Worm (Caenorhabditis elegans) whole organism, L1 larva: ENCODE measurements around the gene Y67D8C.2.

ENCODE experiments used
- C04F5.9 ChIP-seq: sonication (generic microtip); optimal IDR thresholded peaks from 2 replicates; lab custom pipeline; 2016; ENCODE audit warnings: missing genetic modification characterization, missing compliant biosample characterization
- C16A3.4 ChIP-seq: fragments of 150-350 bp; optimal IDR thresholded peaks from 2 replicates; lab custom pipeline; 2014; ENCODE audit warnings: missing biosample characterization, missing genetic modification characterization
- aha-1 ChIP-seq: fragments of 150-350 bp; optimal IDR thresholded peaks from 2 replicates; lab custom pipeline; 2014; ENCODE audit warnings: missing biosample characterization, missing genetic modification characterization
- aly-2 ChIP-seq: fragments of 150-350 bp; optimal IDR thresholded peaks from 2 replicates; lab custom pipeline; 2014; ENCODE audit warnings: missing biosample characterization, missing genetic modification characterization
- ama-1 ChIP-seq: fragments of 150-350 bp; optimal IDR thresholded peaks from 2 replicates; lab custom pipeline; 2014
- ceh-82 ChIP-seq, 3 experiments: fragments of 150-350 bp in 1 of 3; sonication (generic microtip) in 2 of 3; optimal IDR thresholded peaks; 2 replicates each; lab custom pipeline; 2014 to 2017; ENCODE audit warnings: missing biosample characterization in 3 of 3, missing genetic modification characterization in 3 of 3
- ceh-88 ChIP-seq: fragments of 200-800 bp; sonication (Bioruptor generic); IDR thresholded peaks from 2 replicates; pipeline ENCODE4 v1.3.6; 2022; ENCODE audit warnings: missing genetic modification characterization, missing compliant biosample characterization
- ces-1 ChIP-seq: fragments of 150-350 bp; optimal IDR thresholded peaks from 2 replicates; lab custom pipeline; 2014; ENCODE audit warnings: missing biosample characterization, missing genetic modification reagents, missing genetic modification characterization
- dsc-1 ChIP-seq: sonication (generic microtip); optimal IDR thresholded peaks from 2 replicates; lab custom pipeline; 2016; ENCODE audit warnings: mild to moderate bottlenecking, missing genetic modification characterization, missing compliant biosample characterization
- efl-3 ChIP-seq: fragments of 200-800 bp; sonication (Bioruptor generic); optimal IDR thresholded peaks from 2 replicates; lab custom pipeline; 2018; ENCODE audit warnings: mild to moderate bottlenecking, missing genetic modification characterization, missing compliant biosample characterization
- elt-3 ChIP-seq, 6 experiments: fragments of 150-350 bp in 1 of 6; sonication (generic microtip); optimal IDR thresholded peaks; 2 replicates each; lab custom pipeline; 2017 to 2018; ENCODE audit warnings: missing biosample characterization in 6 of 6, missing genetic modification characterization in 6 of 6, inconsistent platforms in 1 of 6
- ets-5 ChIP-seq: fragments of 200-800 bp; sonication (Bioruptor generic); IDR thresholded peaks from 2 replicates; pipeline ENCODE4 v1.3.6; 2022; ENCODE audit warnings: missing genetic modification characterization, missing compliant biosample characterization
- fkh-10 ChIP-seq: sonication (generic microtip); optimal IDR thresholded peaks from 2 replicates; lab custom pipeline; 2017; ENCODE audit warnings: missing biosample characterization, missing genetic modification reagents, missing genetic modification characterization
- fkh-4 ChIP-seq: sonication (generic microtip); optimal IDR thresholded peaks from 2 replicates; lab custom pipeline; 2016; ENCODE audit warnings: missing compliant biosample characterization, missing genetic modification characterization, borderline replicate concordance
- fos-1 ChIP-seq: fragments of 150-350 bp; optimal IDR thresholded peaks from 2 replicates; lab custom pipeline; 2014; ENCODE audit warnings: missing biosample characterization, missing genetic modification characterization
- hlh-17 ChIP-seq: fragments of 200-800 bp; sonication (Bioruptor generic); optimal IDR thresholded peaks from 2 replicates; lab custom pipeline; 2018; ENCODE audit warnings: missing genetic modification characterization, mild to moderate bottlenecking, missing compliant biosample characterization, moderate library complexity, borderline replicate concordance
- hpl-2 ChIP-seq: fragments of 150-350 bp; optimal IDR thresholded peaks from 2 replicates; lab custom pipeline; 2014; ENCODE audit warnings: missing biosample characterization, missing genetic modification reagents, missing genetic modification characterization
- isw-1 ChIP-seq: fragments of 200-800 bp; sonication (Bioruptor generic); IDR thresholded peaks from 2 replicates; pipeline ENCODE4 v1.3.6; 2022; ENCODE audit warnings: missing genetic modification characterization, missing compliant biosample characterization
- lin-13 ChIP-seq: fragments of 150-350 bp; optimal IDR thresholded peaks from 2 replicates; lab custom pipeline; 2014; ENCODE audit warnings: missing biosample characterization, missing genetic modification reagents, missing genetic modification characterization
- lin-14 ChIP-seq: fragments of 200-800 bp; sonication (Bioruptor generic); optimal IDR thresholded peaks from 2 replicates; lab custom pipeline; 2018; ENCODE audit warnings: mild to moderate bottlenecking, missing genetic modification characterization, moderate library complexity, missing compliant biosample characterization
- lin-15B ChIP-seq: fragments of 150-350 bp; sonication (generic microtip); optimal IDR thresholded peaks from 3 replicates; lab custom pipeline; 2014; ENCODE audit warnings: missing biosample characterization, missing genetic modification characterization
- lir-3 ChIP-seq: sonication (generic microtip); optimal IDR thresholded peaks from 2 replicates; lab custom pipeline; 2016; ENCODE audit warnings: mild to moderate bottlenecking, missing genetic modification characterization, moderate library complexity, missing compliant biosample characterization; ENCODE audit not compliant: poor library complexity
- mab-9 ChIP-seq: fragments of 200-800 bp; sonication (Bioruptor generic); IDR thresholded peaks from 2 replicates; pipeline ENCODE4 v1.3.6; 2022; ENCODE audit warnings: missing genetic modification reagents, missing genetic modification characterization, missing compliant biosample characterization
- mef-2 ChIP-seq: fragments of 150-350 bp; optimal IDR thresholded peaks from 2 replicates; lab custom pipeline; 2014; ENCODE audit warnings: missing biosample characterization, missing genetic modification characterization
- mep-1 ChIP-seq: fragments of 150-350 bp; optimal IDR thresholded peaks from 2 replicates; lab custom pipeline; 2014; ENCODE audit warnings: missing biosample characterization, missing genetic modification characterization
- nhr-11 ChIP-seq: fragments of 150-350 bp; optimal IDR thresholded peaks from 2 replicates; lab custom pipeline; 2014; ENCODE audit warnings: missing biosample characterization, missing genetic modification characterization
- nhr-12 ChIP-seq: sonication (generic microtip); optimal IDR thresholded peaks from 2 replicates; lab custom pipeline; 2017; ENCODE audit warnings: missing biosample characterization, missing genetic modification characterization
- nhr-47 ChIP-seq: sonication (generic microtip); optimal IDR thresholded peaks from 2 replicates; lab custom pipeline; 2016; ENCODE audit warnings: mild to moderate bottlenecking, missing genetic modification characterization, moderate library complexity, missing compliant biosample characterization
- nhr-77 ChIP-seq: fragments of 150-350 bp; optimal IDR thresholded peaks from 2 replicates; lab custom pipeline; 2014; ENCODE audit warnings: missing biosample characterization, missing genetic modification characterization
- nhr-84 ChIP-seq: sonication (generic microtip); optimal IDR thresholded peaks from 2 replicates; lab custom pipeline; 2017; ENCODE audit warnings: missing biosample characterization, missing genetic modification characterization
- pax-3 ChIP-seq: fragments of 200-800 bp; sonication (Bioruptor generic); optimal IDR thresholded peaks from 2 replicates; lab custom pipeline; 2018; ENCODE audit warnings: mild to moderate bottlenecking, missing genetic modification characterization, moderate library complexity, missing compliant biosample characterization
- pqm-1 ChIP-seq: sonication (generic microtip); optimal IDR thresholded peaks from 3 replicates; lab custom pipeline; 2017; ENCODE audit warnings: missing biosample characterization, missing genetic modification characterization
- skn-1 ChIP-seq: fragments of 150-350 bp; optimal IDR thresholded peaks from 2 replicates; lab custom pipeline; 2014; ENCODE audit warnings: missing biosample characterization, missing genetic modification characterization
- snpc-4 ChIP-seq: fragments of 150-350 bp; optimal IDR thresholded peaks from 2 replicates; lab custom pipeline; 2014; ENCODE audit warnings: missing biosample characterization, missing genetic modification characterization
- sox-4 ChIP-seq: sonication (generic microtip); optimal IDR thresholded peaks from 2 replicates; lab custom pipeline; 2016; ENCODE audit warnings: missing genetic modification characterization, missing compliant biosample characterization
- sptf-1 ChIP-seq: fragments of 150-350 bp; optimal IDR thresholded peaks from 2 replicates; lab custom pipeline; 2014; ENCODE audit warnings: missing biosample characterization, missing genetic modification characterization
- swsn-7 ChIP-seq: sonication (generic microtip); optimal IDR thresholded peaks from 2 replicates; lab custom pipeline; 2016; ENCODE audit warnings: missing genetic modification characterization, missing compliant biosample characterization
- tbx-2 ChIP-seq: sonication (generic microtip); optimal IDR thresholded peaks from 2 replicates; lab custom pipeline; 2016; ENCODE audit warnings: missing genetic modification characterization, missing compliant biosample characterization
- tlp-1 ChIP-seq: fragments of 150-350 bp; optimal IDR thresholded peaks from 2 replicates; lab custom pipeline; 2014; ENCODE audit warnings: missing biosample characterization, missing genetic modification characterization
- unc-30 ChIP-seq: sonication (generic microtip); optimal IDR thresholded peaks from 2 replicates; lab custom pipeline; 2017; ENCODE audit warnings: missing biosample characterization, missing genetic modification characterization
- unc-98 ChIP-seq: fragments of 200-800 bp; sonication (Bioruptor generic); IDR thresholded peaks from 2 replicates; pipeline ENCODE4 v1.3.6; 2022; ENCODE audit warnings: missing genetic modification characterization, missing compliant biosample characterization
- zip-4 ChIP-seq: fragments of 200-800 bp; sonication (Bioruptor generic); optimal IDR thresholded peaks from 2 replicates; lab custom pipeline; 2018; ENCODE audit warnings: mild to moderate bottlenecking, missing genetic modification characterization, moderate library complexity, missing compliant biosample characterization

Y67D8C.2 gene

ce11 chrIV:3037932-3038331 lies 34.2 kb upstream of the Y67D8C.2 start:
- TF ChIP-seq unc-30 (tag; lab: Kevin White, UChicago) (no peak), tbx-2 (tag; lab: Kevin White, UChicago) (no peak), efl-3 (GFP tag; lab: Kevin White, UChicago) (no peak), hpl-2 (GFP tag; lab: Kevin White, UChicago) (no peak), fkh-10 (GFP tag; lab: Kevin White, UChicago) (no peak), C16A3.4 (tag; lab: Kevin White, UChicago) (no peak), ets-5 (GFP tag; lab: Robert Waterston, UW) (no peak), lir-3 (no peak), swsn-7 (no peak), ceh-88 (GFP tag; lab: Robert Waterston, UW) (no peak), isw-1 (no peak), sptf-1 (no peak), snpc-4 (no peak), nhr-11 (tag; lab: Kevin White, UChicago) (no peak), aly-2 (tag; lab: Kevin White, UChicago) (no peak), lin-15B (tag; lab: Kevin White, UChicago) (no peak)

- no peak for TF ChIP-seq snpc-4
- TF ChIP-seq mab-9 (GFP tag; lab: Robert Waterston, UW): no peak
- TF ChIP-seq hpl-2 (GFP tag; lab: Kevin White, UChicago): no peak
- TF ChIP-seq ces-1 (GFP tag; lab: Kevin White, UChicago): no peak
- TF ChIP-seq lir-3: no peak
- no peak for TF ChIP-seq elt-3 (tag; optimal IDR thresholded peaks at IDR 0.05; lab: Kevin White, UChicago)
- TF ChIP-seq hlh-17 (GFP tag; lab: Kevin White, UChicago): no peak
- no peak for TF ChIP-seq unc-98 (GFP tag; lab: Robert Waterston, UW)
Observed at ce11 chrIV:3038740-3039139, 33.4 kb upstream of the Y67D8C.2 start.

- TF ChIP-seq snpc-4: no peak
- TF ChIP-seq tlp-1 (tag; lab: Kevin White, UChicago): no peak
- TF ChIP-seq skn-1 (tag; lab: Kevin White, UChicago): no peak
- no peak for TF ChIP-seq nhr-12 (tag; lab: Kevin White, UChicago)
- TF ChIP-seq lin-13 (GFP tag; lab: Kevin White, UChicago): no peak
- no peak for TF ChIP-seq nhr-84 (tag; lab: Kevin White, UChicago)
- TF ChIP-seq nhr-47 (tag; lab: Kevin White, UChicago): no peak
- no peak for TF ChIP-seq sox-4 (tag; lab: Kevin White, UChicago)
- no peak for TF ChIP-seq C16A3.4 (tag; lab: Kevin White, UChicago)
- no peak for TF ChIP-seq lin-15B (tag; lab: Kevin White, UChicago)
- no peak for TF ChIP-seq unc-30 (tag; lab: Kevin White, UChicago)
- TF ChIP-seq aha-1 (tag; lab: Kevin White, UChicago): no peak
- TF ChIP-seq pax-3 (tag; lab: Kevin White, UChicago): no peak
- no peak for TF ChIP-seq mep-1 (tag; lab: Kevin White, UChicago)
- TF ChIP-seq fkh-4 (tag; lab: Kevin White, UChicago): no peak
Observed at ce11 chrIV:3044158-3044557, 27.9 kb upstream of the Y67D8C.2 start.

ce11 chrIV:3046009-3046408 lies 26.1 kb upstream of the Y67D8C.2 start:
- TF ChIP-seq ama-1: no peak
- no peak for TF ChIP-seq efl-3 (GFP tag; lab: Kevin White, UChicago)

ce11 chrIV:3046889-3047288 lies 25.2 kb upstream of the Y67D8C.2 start:
- TF ChIP-seq nhr-77 (tag; lab: Kevin White, UChicago): no peak
- no peak for TF ChIP-seq fos-1
- no peak for TF ChIP-seq lin-13 (GFP tag; lab: Kevin White, UChicago)
- TF ChIP-seq zip-4 (GFP tag; lab: Kevin White, UChicago): no peak
- no peak for TF ChIP-seq tlp-1 (tag; lab: Kevin White, UChicago)
- no peak for TF ChIP-seq ets-5 (GFP tag; lab: Robert Waterston, UW)
- TF ChIP-seq pqm-1 (tag; lab: Kevin White, UChicago): no peak
- no peak for TF ChIP-seq lin-14 (GFP tag; lab: Kevin White, UChicago)
- TF ChIP-seq dsc-1 (tag; lab: Kevin White, UChicago): no peak
- TF ChIP-seq mef-2 (tag; lab: Kevin White, UChicago): no peak
- TF ChIP-seq aha-1 (tag; lab: Kevin White, UChicago): no peak
- no peak for TF ChIP-seq ceh-82 (tag; optimal IDR thresholded peaks at IDR 0.05; lab: Kevin White, UChicago)
- no peak for TF ChIP-seq ces-1 (GFP tag; lab: Kevin White, UChicago)
- TF ChIP-seq C04F5.9: no peak
